Worm (Caenorhabditis elegans) whole organism, early embryonic: ENCODE measurements around the gene cept-1.

ENCODE experiments used
- B0310.2 ChIP-seq: sonication (generic microtip); optimal IDR thresholded peaks from 2 replicates; lab custom pipeline; 2016; ENCODE audit warnings: mild to moderate bottlenecking, missing genetic modification characterization, missing compliant biosample characterization
- F13C5.2 ChIP-seq: sonication (generic microtip); optimal IDR thresholded peaks from 2 replicates; lab custom pipeline; 2017; ENCODE audit warnings: mild to moderate bottlenecking, missing genetic modification characterization, inconsistent platforms, missing compliant biosample characterization
- aly-1 ChIP-seq: sonication (generic microtip); optimal IDR thresholded peaks from 2 replicates; lab custom pipeline; 2016; ENCODE audit warnings: missing genetic modification characterization, missing compliant biosample characterization
- ama-1 ChIP-seq: fragments of 150-350 bp; optimal IDR thresholded peaks from 2 replicates; lab custom pipeline; 2014
- ceh-13 ChIP-seq: fragments of 200-800 bp; sonication (Bioruptor generic); optimal IDR thresholded peaks from 2 replicates; lab custom pipeline; 2018; ENCODE audit warnings: mild to moderate bottlenecking, missing genetic modification characterization, missing compliant biosample characterization
- ceh-36 ChIP-seq: sonication (generic microtip); optimal IDR thresholded peaks from 2 replicates; lab custom pipeline; 2016; ENCODE audit warnings: missing genetic modification characterization, inconsistent platforms, missing compliant biosample characterization
- ets-7 ChIP-seq: sonication (generic microtip); optimal IDR thresholded peaks from 2 replicates; lab custom pipeline; 2016; ENCODE audit warnings: missing genotype, missing genetic modification characterization, missing compliant biosample characterization
- flt-1 ChIP-seq: fragments of 200-800 bp; sonication (Bioruptor generic); IDR thresholded peaks from 2 replicates; pipeline ENCODE4 v1.3.6; 2022; ENCODE audit warnings: missing genetic modification characterization, missing compliant biosample characterization
- hmbx-1 ChIP-seq: sonication (generic microtip); optimal IDR thresholded peaks from 2 replicates; lab custom pipeline; 2016; ENCODE audit warnings: mild to moderate bottlenecking, missing genetic modification characterization, missing compliant biosample characterization
- hmg-4 ChIP-seq: fragments of 200-800 bp; sonication (Bioruptor generic); optimal IDR thresholded peaks from 2 replicates; lab custom pipeline; 2018; ENCODE audit warnings: mild to moderate bottlenecking, missing genetic modification characterization, missing compliant biosample characterization
- hnd-1 ChIP-seq: sonication (generic microtip); optimal IDR thresholded peaks from 2 replicates; lab custom pipeline; 2016; ENCODE audit warnings: missing genetic modification characterization, missing compliant biosample characterization
- pes-1 ChIP-seq: fragments of 200-800 bp; sonication (Bioruptor generic); IDR thresholded peaks from 2 replicates; pipeline ENCODE4 v1.3.6; 2022; ENCODE audit warnings: missing genetic modification reagents, missing genetic modification characterization, missing compliant biosample characterization
- scrt-1 ChIP-seq: fragments of 200-800 bp; sonication (Bioruptor generic); IDR thresholded peaks from 2 replicates; pipeline ENCODE4 v1.3.6; 2022; ENCODE audit warnings: missing genetic modification characterization, missing compliant biosample characterization
- sea-1 ChIP-seq: fragments of 200-800 bp; sonication (Bioruptor generic); conservative IDR thresholded peaks from 2 replicates; pipeline ENCODE4 v1.3.6; 2022; ENCODE audit warnings: missing genetic modification characterization, missing compliant biosample characterization
- tbx-11 ChIP-seq: fragments of 200-800 bp; sonication (Bioruptor generic); IDR thresholded peaks from 2 replicates; pipeline ENCODE4 v1.3.6; 2022; ENCODE audit warnings: missing genetic modification characterization, missing compliant biosample characterization
- tbx-37 ChIP-seq: fragments of 200-800 bp; sonication (Bioruptor generic); conservative IDR thresholded peaks from 2 replicates; pipeline ENCODE4 v1.3.6; 2022; ENCODE audit warnings: missing genetic modification reagents, missing genetic modification characterization, missing compliant biosample characterization
- tra-4 ChIP-seq: sonication (generic microtip); optimal IDR thresholded peaks from 2 replicates; lab custom pipeline; 2017; ENCODE audit warnings: missing genetic modification characterization, missing compliant biosample characterization

Gene cept-1

ce11 chrX:12813539-12813938 is 51.7 kb downstream of the cept-1 start, which contains the start of gene gei-3:
TSS of gene gei-3 (minus strand) at chrX:12813639.
- TF ChIP-seq aly-1 (tag; lab: Kevin White, UChicago): no peak
- TF ChIP-seq ceh-36 (tag; lab: Kevin White, UChicago): no peak
- no peak for TF ChIP-seq F13C5.2 (tag; lab: Kevin White, UChicago)
- TF ChIP-seq scrt-1 (GFP tag; lab: Robert Waterston, UW): no peak
- no peak for TF ChIP-seq ceh-13 (GFP tag; lab: Kevin White, UChicago)
- TF ChIP-seq tra-4 (tag; lab: Kevin White, UChicago): no peak
- no peak for TF ChIP-seq hmbx-1
- TF ChIP-seq sea-1 (GFP tag; lab: Robert Waterston, UW): no peak
- no peak for TF ChIP-seq hmg-4 (GFP tag; lab: Kevin White, UChicago)
- TF ChIP-seq tbx-37 (GFP tag; lab: Robert Waterston, UW): no peak
- TF ChIP-seq tbx-11 (GFP tag; lab: Robert Waterston, UW): no peak
- no peak for TF ChIP-seq ama-1 (lab: Kevin White, UChicago)
- TF ChIP-seq pes-1: no peak
- no peak for TF ChIP-seq hnd-1 (tag; lab: Kevin White, UChicago)
- no peak for TF ChIP-seq ets-7 (tag; lab: Kevin White, UChicago)
- TF ChIP-seq B0310.2 (tag; lab: Kevin White, UChicago): no peak
- no peak for TF ChIP-seq flt-1 (GFP tag; lab: Robert Waterston, UW)

- no peak for TF ChIP-seq ceh-36 (tag; lab: Kevin White, UChicago)
- no peak for TF ChIP-seq ets-7 (tag; lab: Kevin White, UChicago)
- no peak for TF ChIP-seq sea-1 (GFP tag; lab: Robert Waterston, UW)
- TF ChIP-seq hmg-4 (GFP tag; lab: Kevin White, UChicago): no peak
- no peak for TF ChIP-seq hnd-1 (tag; lab: Kevin White, UChicago)
- no peak for TF ChIP-seq ama-1 (lab: Kevin White, UChicago)
- no peak for TF ChIP-seq tbx-37 (GFP tag; lab: Robert Waterston, UW)
- TF ChIP-seq flt-1 (GFP tag; lab: Robert Waterston, UW): no peak
- TF ChIP-seq ceh-13 (GFP tag; lab: Kevin White, UChicago): no peak
- TF ChIP-seq pes-1: no peak
- no peak for TF ChIP-seq scrt-1 (GFP tag; lab: Robert Waterston, UW)
- TF ChIP-seq F13C5.2 (tag; lab: Kevin White, UChicago): no peak
- no peak for TF ChIP-seq hmbx-1
- TF ChIP-seq tra-4 (tag; lab: Kevin White, UChicago): no peak
Measured at ce11 chrX:12815367-12815766, 53.5 kb downstream of the cept-1 start.
